Worm (Caenorhabditis elegans) whole organism, L3 larva: ENCODE data around the gene gst-39.

Experiments
- R02D3.7 ChIP-seq: fragments of 150-350 bp; optimal IDR thresholded peaks from 2 replicates; lab custom pipeline; 2014; ENCODE audit warnings: missing biosample characterization, missing genetic modification characterization
- ZK546.5 ChIP-seq: sonication (generic microtip); optimal IDR thresholded peaks from 2 replicates; lab custom pipeline; 2017; ENCODE audit warnings: missing biosample characterization, missing genetic modification characterization
- aly-2 ChIP-seq: fragments of 150-350 bp; optimal IDR thresholded peaks from 2 replicates; lab custom pipeline; 2014; ENCODE audit warnings: missing biosample characterization, missing genetic modification characterization
- ama-1 ChIP-seq: fragments of 150-350 bp; optimal IDR thresholded peaks from 2 replicates; lab custom pipeline; 2018
- ceh-16 ChIP-seq: sonication (generic microtip); optimal IDR thresholded peaks from 2 replicates; lab custom pipeline; 2017; ENCODE audit warnings: missing biosample characterization, missing genetic modification characterization
- ceh-28 ChIP-seq: fragments of 150-350 bp; optimal IDR thresholded peaks from 2 replicates; lab custom pipeline; 2014; ENCODE audit warnings: missing biosample characterization, missing genetic modification reagents, missing genetic modification characterization
- ceh-82 ChIP-seq: fragments of 150-350 bp; optimal IDR thresholded peaks from 2 replicates; lab custom pipeline; 2014; ENCODE audit warnings: missing biosample characterization, missing genetic modification characterization
- ceh-9 ChIP-seq: sonication (generic microtip); optimal IDR thresholded peaks from 2 replicates; lab custom pipeline; 2018; ENCODE audit warnings: missing biosample characterization, missing genetic modification characterization
- daf-12 ChIP-seq: fragments of 150-350 bp; optimal IDR thresholded peaks from 2 replicates; lab custom pipeline; 2014; ENCODE audit warnings: missing biosample characterization, missing genetic modification reagents, missing genetic modification characterization
- egl-27 ChIP-seq: sonication (generic microtip); optimal IDR thresholded peaks from 4 replicates; lab custom pipeline; 2017; ENCODE audit warnings: missing biosample characterization, missing genetic modification reagents, missing genetic modification characterization
- elt-2 ChIP-seq: sonication (generic microtip); optimal IDR thresholded peaks from 2 replicates; lab custom pipeline; 2016; ENCODE audit warnings: missing genetic modification reagents, mild to moderate bottlenecking, missing genetic modification characterization, missing compliant biosample characterization
- elt-3 ChIP-seq, 3 experiments: fragments of 150-350 bp in 1 of 3; sonication (generic microtip) in 2 of 3; optimal IDR thresholded peaks; 2 replicates in 2 of 3; 4 replicates in 1 of 3; lab custom pipeline; 2014 to 2017; ENCODE audit warnings: missing biosample characterization in 3 of 3, missing genetic modification characterization in 3 of 3
- fkh-10 ChIP-seq: sonication (generic microtip); optimal IDR thresholded peaks from 2 replicates; lab custom pipeline; 2017; ENCODE audit warnings: missing biosample characterization, missing genetic modification reagents, missing genetic modification characterization
- fos-1 ChIP-seq: fragments of 150-350 bp; optimal IDR thresholded peaks from 2 replicates; lab custom pipeline; 2014; ENCODE audit warnings: missing biosample characterization, missing genetic modification characterization
- hmg-11 ChIP-seq: sonication (generic microtip); optimal IDR thresholded peaks from 2 replicates; lab custom pipeline; 2016; ENCODE audit warnings: missing genetic modification characterization, missing compliant biosample characterization
- jun-1 ChIP-seq: fragments of 150-350 bp; optimal IDR thresholded peaks from 2 replicates; lab custom pipeline; 2014; ENCODE audit warnings: missing biosample characterization, missing genetic modification reagents, missing genetic modification characterization
- lin-15B ChIP-seq: fragments of 150-350 bp; optimal IDR thresholded peaks from 2 replicates; lab custom pipeline; 2014; ENCODE audit warnings: missing biosample characterization, missing genetic modification characterization
- lin-39 ChIP-seq: fragments of 150-350 bp; optimal IDR thresholded peaks from 2 replicates; lab custom pipeline; 2018; ENCODE audit warnings: missing biosample characterization, missing genetic modification reagents, missing genetic modification characterization
- lsy-12 ChIP-seq: sonication (generic microtip); optimal IDR thresholded peaks from 2 replicates; lab custom pipeline; 2016; ENCODE audit warnings: mild to moderate bottlenecking, missing genetic modification characterization, missing compliant biosample characterization
- mdl-1 ChIP-seq: fragments of 150-350 bp; optimal IDR thresholded peaks from 2 replicates; lab custom pipeline; 2014; ENCODE audit warnings: missing biosample characterization, missing genetic modification characterization
- mml-1 ChIP-seq: fragments of 150-350 bp; sonication (generic microtip); optimal IDR thresholded peaks from 3 replicates; lab custom pipeline; 2014; ENCODE audit warnings: missing biosample characterization, missing genetic modification characterization
- nfya-1 ChIP-seq: sonication (generic microtip); optimal IDR thresholded peaks from 2 replicates; lab custom pipeline; 2017; ENCODE audit warnings: missing genetic modification characterization, mild to moderate bottlenecking, missing compliant biosample characterization, antibody characterized with exemption, moderate library complexity; ENCODE audit not compliant: insufficient read depth
- nhr-11 ChIP-seq: fragments of 150-350 bp; optimal IDR thresholded peaks from 2 replicates; lab custom pipeline; 2014; ENCODE audit warnings: missing biosample characterization, missing genetic modification characterization
- nhr-12 ChIP-seq: fragments of 150-350 bp; optimal IDR thresholded peaks from 2 replicates; lab custom pipeline; 2014; ENCODE audit warnings: missing biosample characterization, missing genetic modification characterization
- nhr-23 ChIP-seq: fragments of 150-350 bp; optimal IDR thresholded peaks from 2 replicates; lab custom pipeline; 2014; ENCODE audit warnings: missing biosample characterization, missing genetic modification reagents, missing genetic modification characterization
- nhr-28 ChIP-seq: fragments of 150-350 bp; optimal IDR thresholded peaks from 2 replicates; lab custom pipeline; 2014; ENCODE audit warnings: missing biosample characterization, missing genetic modification characterization
- nhr-43 ChIP-seq: sonication (generic microtip); optimal IDR thresholded peaks from 2 replicates; lab custom pipeline; 2016; ENCODE audit warnings: mild to moderate bottlenecking, missing genetic modification characterization, missing compliant biosample characterization; ENCODE audit not compliant: poor library complexity, severe bottlenecking
- nhr-67 ChIP-seq: fragments of 150-350 bp; optimal IDR thresholded peaks from 2 replicates; lab custom pipeline; 2014; ENCODE audit warnings: missing biosample characterization, missing genetic modification characterization
- nhr-76 ChIP-seq: fragments of 150-350 bp; sonication (generic microtip); optimal IDR thresholded peaks from 5 replicates; lab custom pipeline; 2014; ENCODE audit warnings: missing biosample characterization, missing genetic modification characterization
- pha-4 ChIP-seq: fragments of 150-350 bp; optimal IDR thresholded peaks from 2 replicates; lab custom pipeline; 2014; ENCODE audit warnings: missing biosample characterization, missing genetic modification reagents, missing genetic modification characterization
- sea-2 ChIP-seq: fragments of 150-350 bp; sonication (generic microtip); optimal IDR thresholded peaks from 4 replicates; lab custom pipeline; 2014; ENCODE audit warnings: missing biosample characterization, missing genetic modification reagents, missing genetic modification characterization
- skn-1 ChIP-seq: fragments of 150-350 bp; optimal IDR thresholded peaks from 2 replicates; lab custom pipeline; 2014; ENCODE audit warnings: missing biosample characterization, missing genetic modification characterization
- snpc-4 ChIP-seq: fragments of 150-350 bp; optimal IDR thresholded peaks from 2 replicates; lab custom pipeline; 2014; ENCODE audit warnings: missing biosample characterization, missing genetic modification characterization
- zag-1 ChIP-seq: fragments of 150-350 bp; optimal IDR thresholded peaks from 2 replicates; lab custom pipeline; 2014; ENCODE audit warnings: missing biosample characterization, missing genetic modification characterization
- ztf-11 ChIP-seq: fragments of 150-350 bp; optimal IDR thresholded peaks from 2 replicates; lab custom pipeline; 2014; ENCODE audit warnings: missing biosample characterization, missing genetic modification characterization

gst-39 gene

DNA sequence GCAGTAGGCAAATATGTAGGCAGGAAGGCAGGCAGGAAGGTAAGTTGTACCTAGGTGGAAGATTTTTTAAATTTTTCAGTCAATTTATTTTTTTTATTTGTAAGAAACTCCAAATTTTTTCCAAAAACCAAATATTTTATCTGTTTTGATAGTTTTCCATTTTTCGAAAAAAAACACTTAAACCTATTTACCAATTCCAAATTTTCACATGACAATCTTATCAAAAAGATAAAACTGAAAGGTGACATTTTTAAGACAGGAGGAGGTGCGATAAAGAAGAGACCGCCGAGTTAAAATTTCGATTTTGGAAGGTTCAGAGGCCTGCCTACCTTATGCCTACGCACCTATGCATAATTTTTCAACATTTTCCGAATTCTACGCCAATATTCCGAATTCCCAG is 19.3 kb upstream of the gst-39 start:
- TF ChIP-seq pha-4 (tag; lab: Kevin White, UChicago) (peak; percentile 35), lin-15B (tag; lab: Kevin White, UChicago) (no peak), elt-2 (tag; lab: Kevin White, UChicago) (peak; percentile 68), lin-39 (tag; lab: Kevin White, UChicago) (no peak), nhr-23 (tag; lab: Kevin White, UChicago) (no peak)

DNA sequence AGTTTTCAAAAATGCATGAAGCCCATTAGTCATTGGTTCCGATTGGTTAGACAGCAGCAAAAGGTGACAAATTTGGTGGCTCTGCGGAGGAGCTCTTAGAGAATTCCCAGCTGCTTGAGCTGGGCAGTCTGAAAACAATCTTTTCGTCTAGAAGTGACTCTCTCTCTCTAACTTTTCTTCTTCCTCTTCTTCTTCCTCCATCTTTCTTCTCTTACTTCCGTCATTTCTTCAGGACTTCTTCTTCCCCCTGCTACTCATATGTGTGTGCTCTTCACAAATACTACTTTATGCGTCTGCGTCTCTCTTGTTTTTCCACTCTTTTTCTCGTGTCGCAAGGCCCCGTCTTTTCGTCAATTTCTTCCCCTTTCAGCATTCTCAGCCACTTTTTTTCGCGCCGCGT is 18.2 kb upstream of the gst-39 start:
- no peak for TF ChIP-seq elt-3 (tag; optimal IDR thresholded peaks at IDR 0.05; lab: Kevin White, UChicago)
- TF ChIP-seq snpc-4, result no peak
- TF ChIP-seq nhr-23 (tag; lab: Kevin White, UChicago), result no peak
- peak; percentile 65 for TF ChIP-seq lin-39 (tag; lab: Kevin White, UChicago)
- TF ChIP-seq nhr-28 (tag; lab: Kevin White, UChicago), result no peak
- TF ChIP-seq ceh-82 (tag; lab: Kevin White, UChicago), result no peak
- TF ChIP-seq jun-1 (tag; lab: Kevin White, UChicago), result no peak
- TF ChIP-seq daf-12 (tag; lab: Kevin White, UChicago), result no peak
- TF ChIP-seq nhr-76 (tag; lab: Kevin White, UChicago), result no peak
- TF ChIP-seq ceh-9 (tag; lab: Kevin White, UChicago), result no peak
- TF ChIP-seq pha-4 (tag; lab: Kevin White, UChicago), result peak; percentile 55
- no peak for TF ChIP-seq mml-1 (tag; lab: Kevin White, UChicago)
- TF ChIP-seq nfya-1 (tag; lab: Kevin White, UChicago), result peak; percentile 43
- TF ChIP-seq hmg-11 (tag; lab: Kevin White, UChicago), result peak; percentile 72
- TF ChIP-seq nhr-12 (tag; lab: Kevin White, UChicago), result no peak
- no peak for TF ChIP-seq mdl-1 (tag; lab: Kevin White, UChicago)
- no peak for TF ChIP-seq aly-2
- peak; percentile 11 for TF ChIP-seq fkh-10 (GFP tag; lab: Kevin White, UChicago)
- no peak for TF ChIP-seq ceh-16
- no peak for TF ChIP-seq egl-27 (tag; lab: Kevin White, UChicago)
- no peak for TF ChIP-seq R02D3.7 (tag; lab: Kevin White, UChicago)
- no peak for TF ChIP-seq ZK546.5 (tag; lab: Kevin White, UChicago)
- TF ChIP-seq fos-1, result no peak
- no peak for TF ChIP-seq zag-1 (tag; lab: Kevin White, UChicago)
- no peak for TF ChIP-seq ztf-11 (tag; lab: Kevin White, UChicago)
- TF ChIP-seq skn-1 (tag; lab: Kevin White, UChicago), result peak; percentile 52
- no peak for TF ChIP-seq nhr-11 (tag; lab: Kevin White, UChicago)
- no peak for TF ChIP-seq nhr-43 (tag; lab: Kevin White, UChicago)

DNA sequence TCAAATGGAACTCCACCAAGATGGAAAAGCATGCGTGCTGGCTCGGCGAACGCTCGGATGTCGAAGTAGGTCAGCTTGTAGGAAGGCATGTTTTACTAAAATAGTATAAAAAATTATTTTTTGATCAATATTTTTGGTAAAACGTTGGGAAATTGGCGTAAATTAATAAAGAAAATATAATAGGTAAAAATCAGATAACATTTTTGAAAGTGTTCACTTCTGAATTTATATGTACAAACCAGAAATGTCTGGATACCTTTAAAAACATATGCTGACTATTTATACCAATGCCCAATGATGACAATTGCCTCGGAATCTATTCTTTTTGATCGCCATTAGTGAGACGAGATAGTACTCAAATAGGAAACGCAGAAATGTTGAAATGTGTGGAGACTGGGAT is 13.6 kb upstream of the gst-39 start, which contains the start of gene gst-35:
gst-35 (minus strand) TSS at position 101 of the 400 bp plus-strand sequence.
- TF ChIP-seq zag-1 (tag; lab: Kevin White, UChicago) (no peak), nhr-67 (no peak)

DNA sequence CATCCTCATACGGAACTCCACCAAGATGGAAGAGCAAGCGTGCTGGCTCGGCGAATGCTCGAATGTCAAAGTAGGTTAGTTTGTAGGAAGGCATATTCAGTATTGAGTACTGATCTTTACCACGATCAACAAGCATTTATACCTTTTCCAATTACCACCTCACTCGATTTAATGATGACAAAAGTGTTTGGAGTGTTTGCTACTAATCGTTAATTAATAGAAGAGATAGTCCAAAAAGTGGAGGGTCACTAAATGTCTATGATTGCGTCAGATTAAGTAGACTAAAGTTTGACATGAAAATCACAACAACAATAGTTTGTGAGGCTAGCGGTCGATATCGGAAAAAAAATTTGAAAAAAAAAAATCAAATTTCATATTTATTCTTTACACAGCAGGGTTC is 11.4 kb upstream of the gst-39 start, which contains the start of gene gst-34:
gst-34 (minus strand) TSS at position 101 of the 400 bp plus-strand sequence.
- TF ChIP-seq ama-1, result no peak
- no peak for TF ChIP-seq sea-2 (GFP tag; lab: Kevin White, UChicago)

DNA sequence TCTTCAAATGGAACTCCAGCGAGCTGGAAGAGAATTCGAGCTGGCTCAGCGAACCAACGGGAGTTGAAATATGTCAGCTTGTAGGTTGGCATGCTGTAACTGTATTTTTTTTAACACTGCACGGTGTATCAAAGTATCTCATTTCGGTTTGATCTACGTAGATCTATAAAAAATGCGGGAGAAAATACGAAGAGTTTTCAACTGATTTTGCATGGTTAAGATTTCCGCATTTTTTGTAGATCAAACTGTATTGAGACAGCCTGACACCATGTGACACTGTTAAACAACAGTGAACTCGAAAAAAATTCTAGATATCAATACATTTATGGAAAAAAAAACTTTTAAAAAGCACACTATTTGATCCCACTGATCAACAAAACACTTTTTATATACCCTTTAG is 6.8 kb upstream of the gst-39 start, which contains the start of gene gst-32:
gst-32 (minus strand) TSS at position 101 of the 400 bp plus-strand sequence.
- no peak for TF ChIP-seq zag-1 (tag; lab: Kevin White, UChicago)
- no peak for TF ChIP-seq elt-3 (tag; optimal IDR thresholded peaks at IDR 0.05; lab: Kevin White, UChicago)
- TF ChIP-seq aly-2, result no peak
- TF ChIP-seq lsy-12 (tag; lab: Kevin White, UChicago), result no peak
- TF ChIP-seq nhr-11 (tag; lab: Kevin White, UChicago), result no peak
- TF ChIP-seq lin-39 (tag; lab: Kevin White, UChicago), result no peak
- TF ChIP-seq fkh-10 (GFP tag; lab: Kevin White, UChicago), result no peak
- no peak for TF ChIP-seq skn-1 (tag; lab: Kevin White, UChicago)
- no peak for TF ChIP-seq R02D3.7 (tag; lab: Kevin White, UChicago)
- no peak for TF ChIP-seq ceh-28
- no peak for TF ChIP-seq mml-1 (tag; lab: Kevin White, UChicago)
- no peak for TF ChIP-seq nhr-12 (tag; lab: Kevin White, UChicago)
- TF ChIP-seq pha-4 (tag; lab: Kevin White, UChicago), result no peak
- TF ChIP-seq, all 47 proteins: peak for 0
